Worm (Caenorhabditis elegans) whole organism, early embryonic: ENCODE measurements around the gene Y43C5A.2.

Experiments
- B0310.2 ChIP-seq: sonication (generic microtip); optimal IDR thresholded peaks from 2 replicates; lab custom pipeline; 2016; ENCODE audit warnings: mild to moderate bottlenecking, missing genetic modification characterization, missing compliant biosample characterization
- F13C5.2 ChIP-seq: sonication (generic microtip); optimal IDR thresholded peaks from 2 replicates; lab custom pipeline; 2017; ENCODE audit warnings: mild to moderate bottlenecking, missing genetic modification characterization, inconsistent platforms, missing compliant biosample characterization
- aly-1 ChIP-seq: sonication (generic microtip); optimal IDR thresholded peaks from 2 replicates; lab custom pipeline; 2016; ENCODE audit warnings: missing genetic modification characterization, missing compliant biosample characterization
- ama-1 ChIP-seq: fragments of 150-350 bp; optimal IDR thresholded peaks from 2 replicates; lab custom pipeline; 2014
- ceh-13 ChIP-seq: fragments of 200-800 bp; sonication (Bioruptor generic); optimal IDR thresholded peaks from 2 replicates; lab custom pipeline; 2018; ENCODE audit warnings: mild to moderate bottlenecking, missing genetic modification characterization, missing compliant biosample characterization
- ceh-36 ChIP-seq: sonication (generic microtip); optimal IDR thresholded peaks from 2 replicates; lab custom pipeline; 2016; ENCODE audit warnings: missing genetic modification characterization, inconsistent platforms, missing compliant biosample characterization
- ets-7 ChIP-seq: sonication (generic microtip); optimal IDR thresholded peaks from 2 replicates; lab custom pipeline; 2016; ENCODE audit warnings: missing genotype, missing genetic modification characterization, missing compliant biosample characterization
- flt-1 ChIP-seq: fragments of 200-800 bp; sonication (Bioruptor generic); IDR thresholded peaks from 2 replicates; pipeline ENCODE4 v1.3.6; 2022; ENCODE audit warnings: missing genetic modification characterization, missing compliant biosample characterization
- hmbx-1 ChIP-seq: sonication (generic microtip); optimal IDR thresholded peaks from 2 replicates; lab custom pipeline; 2016; ENCODE audit warnings: mild to moderate bottlenecking, missing genetic modification characterization, missing compliant biosample characterization
- hmg-4 ChIP-seq: fragments of 200-800 bp; sonication (Bioruptor generic); optimal IDR thresholded peaks from 2 replicates; lab custom pipeline; 2018; ENCODE audit warnings: mild to moderate bottlenecking, missing genetic modification characterization, missing compliant biosample characterization
- hnd-1 ChIP-seq: sonication (generic microtip); optimal IDR thresholded peaks from 2 replicates; lab custom pipeline; 2016; ENCODE audit warnings: missing genetic modification characterization, missing compliant biosample characterization
- pes-1 ChIP-seq: fragments of 200-800 bp; sonication (Bioruptor generic); IDR thresholded peaks from 2 replicates; pipeline ENCODE4 v1.3.6; 2022; ENCODE audit warnings: missing genetic modification reagents, missing genetic modification characterization, missing compliant biosample characterization
- scrt-1 ChIP-seq: fragments of 200-800 bp; sonication (Bioruptor generic); IDR thresholded peaks from 2 replicates; pipeline ENCODE4 v1.3.6; 2022; ENCODE audit warnings: missing genetic modification characterization, missing compliant biosample characterization
- sea-1 ChIP-seq: fragments of 200-800 bp; sonication (Bioruptor generic); conservative IDR thresholded peaks from 2 replicates; pipeline ENCODE4 v1.3.6; 2022; ENCODE audit warnings: missing genetic modification characterization, missing compliant biosample characterization
- tbx-11 ChIP-seq: fragments of 200-800 bp; sonication (Bioruptor generic); IDR thresholded peaks from 2 replicates; pipeline ENCODE4 v1.3.6; 2022; ENCODE audit warnings: missing genetic modification characterization, missing compliant biosample characterization
- tbx-37 ChIP-seq: fragments of 200-800 bp; sonication (Bioruptor generic); conservative IDR thresholded peaks from 2 replicates; pipeline ENCODE4 v1.3.6; 2022; ENCODE audit warnings: missing genetic modification reagents, missing genetic modification characterization, missing compliant biosample characterization
- tra-4 ChIP-seq: sonication (generic microtip); optimal IDR thresholded peaks from 2 replicates; lab custom pipeline; 2017; ENCODE audit warnings: missing genetic modification characterization, missing compliant biosample characterization

Gene Y43C5A.2

DNA sequence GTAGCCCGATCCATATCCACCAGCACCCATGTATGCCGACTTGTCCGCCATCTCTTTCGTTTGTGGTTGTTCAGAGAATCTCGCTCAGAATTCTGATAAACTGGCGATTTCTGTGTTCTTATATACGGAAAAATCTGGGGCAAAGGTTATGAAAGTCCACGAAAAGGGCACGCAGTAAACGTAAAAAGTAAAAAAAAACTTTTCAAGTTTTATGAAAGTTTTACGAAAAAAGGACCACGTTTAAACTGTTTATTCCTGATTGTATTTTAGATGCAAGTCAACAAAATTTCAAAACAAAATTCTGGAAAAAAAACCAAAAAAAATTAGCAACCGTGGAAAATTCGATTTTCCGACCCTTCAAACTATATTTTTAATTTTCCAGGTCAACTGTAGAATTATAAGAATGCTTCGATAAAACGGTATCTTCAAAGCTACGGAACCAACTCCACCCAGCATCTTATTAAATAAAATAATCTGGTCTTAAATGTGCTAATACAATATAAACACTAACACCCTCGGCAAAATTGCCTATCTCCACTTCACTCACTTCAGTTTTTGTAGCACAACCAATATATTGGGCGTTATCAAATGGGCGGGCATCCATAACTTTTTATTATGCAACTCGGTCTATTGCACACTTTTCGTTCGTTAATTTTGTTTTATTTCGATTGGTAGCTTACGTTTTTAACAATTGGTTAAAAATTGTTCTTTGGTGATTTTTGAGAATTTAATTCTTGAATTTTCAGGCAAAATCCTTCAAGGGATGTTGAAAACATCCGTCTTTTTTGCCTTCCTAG lies at the start of gene Y43C5A.2, which contains the start of gene nspd-7:
Gene Y43C5A.2, plus strand, starts transcription at position 747 of the 797 bp plus-strand sequence.
Gene nspd-7, minus strand, starts transcription at position 51 of the 797 bp plus-strand sequence.
- TF ChIP-seq sea-1 (GFP tag; lab: Robert Waterston, UW) (no peak), tbx-37 (GFP tag; lab: Robert Waterston, UW) (no peak), hmg-4 (GFP tag; lab: Kevin White, UChicago) (no peak), hmbx-1 (no peak), ceh-36 (no peak), ama-1 (lab: Kevin White, UChicago) (no peak), hnd-1 (tag; lab: Kevin White, UChicago) (no peak), scrt-1 (GFP tag; lab: Robert Waterston, UW) (no peak), tra-4 (tag; lab: Kevin White, UChicago) (no peak), flt-1 (GFP tag; lab: Robert Waterston, UW) (no peak), aly-1 (tag; lab: Kevin White, UChicago) (no peak), ceh-13 (GFP tag; lab: Kevin White, UChicago) (no peak), ets-7 (tag; lab: Kevin White, UChicago) (no peak), tbx-11 (GFP tag; lab: Robert Waterston, UW) (no peak), B0310.2 (tag; lab: Kevin White, UChicago) (no peak), pes-1 (GFP tag; lab: Robert Waterston, UW) (no peak)

DNA sequence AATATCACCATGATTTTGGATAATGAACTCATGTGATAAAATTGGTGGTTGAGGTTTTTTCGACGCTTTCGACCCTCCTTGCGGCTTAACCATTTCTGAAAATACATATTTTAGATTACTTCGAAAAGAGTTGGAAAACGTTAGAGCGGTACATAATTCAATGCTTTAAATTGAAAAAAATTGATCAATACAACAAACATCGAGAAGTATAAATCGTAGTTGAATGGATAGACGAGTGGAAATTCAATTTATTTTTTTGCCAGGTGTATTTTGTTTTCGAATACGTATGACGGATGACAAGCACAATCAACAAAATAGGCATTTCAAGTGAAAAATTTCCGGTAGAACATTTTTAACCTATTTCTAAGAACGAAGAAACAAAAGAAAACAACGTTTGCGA lies 48.5 kb upstream of the Y43C5A.2 start, which contains the start of gene tram-1:
Gene tram-1, minus strand, starts transcription at position 101 of the 400 bp plus-strand sequence.
- TF ChIP-seq ama-1 (lab: Kevin White, UChicago) (no peak), flt-1 (GFP tag; lab: Robert Waterston, UW) (no peak), F13C5.2 (tag; lab: Kevin White, UChicago) (no peak), aly-1 (tag; lab: Kevin White, UChicago) (no peak), sea-1 (GFP tag; lab: Robert Waterston, UW) (no peak), ets-7 (tag; lab: Kevin White, UChicago) (no peak), hmg-4 (GFP tag; lab: Kevin White, UChicago) (no peak), scrt-1 (GFP tag; lab: Robert Waterston, UW) (no peak)

DNA sequence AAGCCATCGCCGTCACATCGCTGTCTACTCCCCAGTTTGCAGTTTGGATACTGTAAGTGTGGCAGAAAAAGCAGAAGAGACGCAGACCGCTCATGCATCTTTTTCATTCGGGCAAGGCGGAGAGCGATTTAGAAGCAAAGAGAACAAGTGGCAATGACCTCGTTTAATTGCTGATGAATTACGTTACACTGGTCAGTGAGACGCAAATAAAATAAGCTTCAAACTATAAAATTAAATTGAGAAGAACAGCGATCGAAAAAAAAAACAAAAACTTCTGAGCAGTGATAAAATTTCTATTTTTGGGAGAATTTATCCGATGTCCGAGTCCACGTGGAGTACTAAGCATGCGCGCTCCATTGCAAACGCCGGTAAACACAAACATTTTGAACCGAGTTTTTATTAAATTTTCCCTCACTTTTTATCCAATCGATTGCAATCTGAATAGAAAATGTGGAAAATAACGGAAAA lies 47.5 kb upstream of the Y43C5A.2 start, which contains the start of gene C24F3.2:
Gene C24F3.2, plus strand, starts transcription at position 418 of the 468 bp plus-strand sequence.
- no peak for TF ChIP-seq tra-4 (tag; lab: Kevin White, UChicago)
- TF ChIP-seq F13C5.2 (tag; lab: Kevin White, UChicago), result no peak
- no peak for TF ChIP-seq ceh-36
- TF ChIP-seq hmbx-1, result no peak
- TF ChIP-seq aly-1 (tag; lab: Kevin White, UChicago), result no peak
- no peak for TF ChIP-seq B0310.2 (tag; lab: Kevin White, UChicago)
- TF ChIP-seq sea-1 (GFP tag; lab: Robert Waterston, UW), result no peak
- no peak for TF ChIP-seq hmg-4 (GFP tag; lab: Kevin White, UChicago)
- no peak for TF ChIP-seq ets-7 (tag; lab: Kevin White, UChicago)

DNA sequence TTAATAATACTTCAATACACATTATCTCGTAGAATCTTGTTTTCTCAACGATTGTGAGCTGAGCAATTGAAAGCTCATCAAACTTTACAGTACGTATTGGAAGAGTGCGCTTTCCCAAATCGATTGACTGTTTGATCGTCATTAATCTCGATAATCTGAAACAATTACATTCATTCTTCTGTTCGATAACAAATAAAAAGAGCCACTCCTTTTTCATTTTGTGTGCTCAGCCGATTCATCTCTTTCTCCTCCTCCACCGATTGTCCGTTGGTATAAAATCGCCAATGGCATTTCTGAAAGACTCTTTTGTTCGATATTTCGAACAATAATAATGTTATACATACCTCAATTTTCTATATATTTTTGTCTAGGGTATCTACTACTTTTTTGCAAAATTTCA lies 46.0 kb upstream of the Y43C5A.2 start, which contains the start of gene nas-12:
Gene nas-12, plus strand, starts transcription at position 301 of the 400 bp plus-strand sequence.
- TF ChIP-seq F13C5.2 (tag; lab: Kevin White, UChicago) (no peak), aly-1 (tag; lab: Kevin White, UChicago) (no peak), ama-1 (lab: Kevin White, UChicago) (no peak)

DNA sequence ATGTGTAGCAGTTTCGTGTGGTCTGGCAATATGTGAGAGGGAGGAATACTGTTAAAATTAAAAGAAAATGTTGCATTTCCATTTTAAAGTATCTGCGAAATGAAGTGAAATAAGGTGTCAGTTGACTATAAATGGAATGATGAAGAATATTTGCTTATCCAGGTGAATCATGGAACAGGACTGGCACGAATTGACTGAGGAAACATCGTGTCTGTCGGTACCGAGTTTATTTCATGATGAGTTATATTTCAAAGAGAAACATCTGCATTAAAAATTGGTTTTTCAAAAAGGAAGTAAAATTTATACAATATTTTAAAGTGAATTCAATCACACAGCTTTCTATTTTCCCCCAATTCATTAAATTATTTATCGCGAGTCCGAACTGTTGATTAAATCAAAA lies 42.1 kb upstream of the Y43C5A.2 start, which contains the start of gene F01G10.6:
Gene F01G10.6, minus strand, starts transcription at position 101 of the 400 bp plus-strand sequence.
- no peak for TF ChIP-seq aly-1 (tag; lab: Kevin White, UChicago)
- TF ChIP-seq hnd-1 (tag; lab: Kevin White, UChicago), result no peak
- TF ChIP-seq B0310.2 (tag; lab: Kevin White, UChicago), result no peak
- TF ChIP-seq ets-7 (tag; lab: Kevin White, UChicago), result no peak
- no peak for TF ChIP-seq pes-1 (GFP tag; lab: Robert Waterston, UW)
- no peak for TF ChIP-seq ama-1 (lab: Kevin White, UChicago)
- no peak for TF ChIP-seq tbx-11 (GFP tag; lab: Robert Waterston, UW)
- no peak for TF ChIP-seq hmbx-1
- no peak for TF ChIP-seq flt-1 (GFP tag; lab: Robert Waterston, UW)
- TF ChIP-seq tbx-37 (GFP tag; lab: Robert Waterston, UW), result no peak
- TF ChIP-seq F13C5.2 (tag; lab: Kevin White, UChicago), result no peak
- TF ChIP-seq ceh-13 (GFP tag; lab: Kevin White, UChicago), result no peak
- no peak for TF ChIP-seq sea-1 (GFP tag; lab: Robert Waterston, UW)
- no peak for TF ChIP-seq hmg-4 (GFP tag; lab: Kevin White, UChicago)
- TF ChIP-seq ceh-36, result no peak
- TF ChIP-seq scrt-1 (GFP tag; lab: Robert Waterston, UW), result no peak
- TF ChIP-seq tra-4 (tag; lab: Kevin White, UChicago), result no peak

DNA sequence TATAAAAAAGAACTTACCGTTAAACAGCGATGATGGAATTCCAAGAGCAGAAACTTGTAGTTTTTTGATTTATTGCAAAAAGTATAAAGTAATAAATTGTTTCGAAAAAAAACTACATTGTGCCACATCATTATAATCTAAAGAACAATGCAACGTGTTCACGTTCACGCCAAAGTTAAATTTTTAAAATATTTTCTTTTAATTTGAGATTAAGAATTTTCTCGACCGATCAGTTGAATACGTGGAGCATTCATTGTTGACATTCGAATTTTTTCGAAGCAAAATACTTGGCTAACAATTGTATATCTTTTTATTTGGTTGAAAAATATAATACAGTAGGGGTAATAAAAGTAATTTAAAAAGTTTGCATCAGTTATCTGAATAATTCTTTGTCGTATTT lies 38.7 kb upstream of the Y43C5A.2 start, which contains the start of gene F01G10.5:
Gene F01G10.5, minus strand, starts transcription at position 101 of the 400 bp plus-strand sequence.
- TF ChIP-seq hmg-4 (GFP tag; lab: Kevin White, UChicago), result no peak
- TF ChIP-seq aly-1 (tag; lab: Kevin White, UChicago), result no peak
- no peak for TF ChIP-seq sea-1 (GFP tag; lab: Robert Waterston, UW)

DNA sequence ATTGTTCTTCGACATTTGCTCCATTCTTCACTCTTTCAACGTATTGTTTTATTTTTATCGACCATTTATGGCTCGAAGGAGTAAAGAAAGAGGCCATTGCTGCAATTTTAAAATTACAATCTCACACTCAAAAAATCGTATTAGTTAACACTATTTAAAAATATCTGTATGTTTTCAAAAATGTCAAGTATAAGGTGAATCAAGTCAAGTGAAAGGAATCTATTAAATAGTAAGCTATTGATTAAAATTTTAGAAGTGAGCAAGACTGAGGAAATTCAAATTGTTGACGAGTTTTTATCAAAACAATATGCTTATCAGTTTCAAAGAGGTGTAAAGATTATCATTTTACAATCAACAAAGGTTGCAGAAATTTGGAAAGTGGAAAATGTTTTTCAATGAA lies 37.2 kb upstream of the Y43C5A.2 start, which contains the start of gene F01G10.4:
Gene F01G10.4, minus strand, starts transcription at position 101 of the 400 bp plus-strand sequence.
- no peak for TF ChIP-seq scrt-1 (GFP tag; lab: Robert Waterston, UW)
- TF ChIP-seq hmg-4 (GFP tag; lab: Kevin White, UChicago), result no peak
- TF ChIP-seq hnd-1 (tag; lab: Kevin White, UChicago), result no peak
- no peak for TF ChIP-seq pes-1 (GFP tag; lab: Robert Waterston, UW)
- no peak for TF ChIP-seq ceh-36
- no peak for TF ChIP-seq tbx-37 (GFP tag; lab: Robert Waterston, UW)
- no peak for TF ChIP-seq ceh-13 (GFP tag; lab: Kevin White, UChicago)
- TF ChIP-seq hmbx-1, result no peak
- no peak for TF ChIP-seq ama-1 (lab: Kevin White, UChicago)
- no peak for TF ChIP-seq flt-1 (GFP tag; lab: Robert Waterston, UW)
- TF ChIP-seq F13C5.2 (tag; lab: Kevin White, UChicago), result no peak
- TF ChIP-seq tra-4 (tag; lab: Kevin White, UChicago), result no peak
- no peak for TF ChIP-seq ets-7 (tag; lab: Kevin White, UChicago)
- no peak for TF ChIP-seq aly-1 (tag; lab: Kevin White, UChicago)
